Fruit fly (Drosophila melanogaster) whole organism, prepupa: ENCODE results near the gene CG9631.

Experiments
- CG10631 ChIP-seq: fragments of 200-800 bp; sonication (Bioruptor generic); optimal IDR thresholded peaks from 2 replicates; lab custom pipeline; 2016; ENCODE audit warnings: missing biosample characterization, missing genetic modification characterization
- CG10669 ChIP-seq: fragments of 200-800 bp; sonication (Bioruptor generic); optimal IDR thresholded peaks from 3 replicates; lab custom pipeline; 2018; ENCODE audit warnings: missing biosample characterization, mild to moderate bottlenecking, missing genetic modification characterization, moderate library complexity
- CG11294 ChIP-seq: fragments of 200-800 bp; sonication (Bioruptor generic); IDR thresholded peaks from 2 replicates; pipeline ENCODE4 v1.3.6; 2022; ENCODE audit warnings: missing biosample characterization, missing genetic modification characterization
- CG11762 ChIP-seq: fragments of 200-800 bp; sonication (Bioruptor generic); optimal IDR thresholded peaks from 3 replicates; lab custom pipeline; 2016; ENCODE audit warnings: missing biosample characterization, missing genetic modification characterization; ENCODE audit not compliant: insufficient read depth
- CG15336 ChIP-seq: fragments of 200-800 bp; sonication (Bioruptor generic); IDR thresholded peaks from 2 replicates; pipeline ENCODE4 v1.3.6; 2022; ENCODE audit warnings: missing biosample characterization, missing genetic modification characterization
- CG16779 ChIP-seq: fragments of 200-800 bp; sonication (Bioruptor generic); optimal IDR thresholded peaks from 3 replicates; lab custom pipeline; 2017; ENCODE audit warnings: missing biosample characterization, mild to moderate bottlenecking, missing genetic modification characterization
- CG31627 ChIP-seq: fragments of 200-800 bp; sonication (Bioruptor generic); optimal IDR thresholded peaks from 3 replicates; lab custom pipeline; 2016; ENCODE audit warnings: missing biosample characterization, missing genetic modification characterization
- CG32006 ChIP-seq: fragments of 200-800 bp; sonication (Bioruptor generic); optimal IDR thresholded peaks from 3 replicates; lab custom pipeline; 2017; ENCODE audit warnings: missing biosample characterization, mild to moderate bottlenecking, missing genetic modification characterization
- CG34406 ChIP-seq: fragments of 200-800 bp; sonication (Bioruptor generic); optimal IDR thresholded peaks from 3 replicates; lab custom pipeline; 2016; ENCODE audit warnings: missing biosample characterization, missing genetic modification characterization
- CG3919 ChIP-seq: fragments of 200-800 bp; sonication (Bioruptor generic); optimal IDR thresholded peaks from 3 replicates; lab custom pipeline; 2016; ENCODE audit warnings: missing biosample characterization, missing genetic modification characterization
- CG4318 ChIP-seq: fragments of 200-800 bp; sonication (Bioruptor generic); optimal IDR thresholded peaks from 3 replicates; lab custom pipeline; 2017; ENCODE audit warnings: missing biosample characterization, mild to moderate bottlenecking, missing genetic modification characterization
- CG6163 ChIP-seq: fragments of 200-800 bp; sonication (Bioruptor generic); IDR thresholded peaks from 3 replicates; pipeline ENCODE4 v1.3.6; 2022; ENCODE audit warnings: missing biosample characterization, missing genetic modification characterization
- CG6792 ChIP-seq: fragments of 200-800 bp; sonication (Bioruptor generic); optimal IDR thresholded peaks from 3 replicates; lab custom pipeline; 2016; ENCODE audit warnings: missing biosample characterization, missing genetic modification characterization
- CG6808 ChIP-seq: fragments of 200-800 bp; sonication (Bioruptor generic); optimal IDR thresholded peaks from 3 replicates; lab custom pipeline; 2017; ENCODE audit warnings: missing biosample characterization, missing genetic modification characterization, mild to moderate bottlenecking, moderate library complexity, missing genetic modification reagents
- CG6854 ChIP-seq: fragments of 200-800 bp; sonication (Bioruptor generic); optimal IDR thresholded peaks from 2 replicates; lab custom pipeline; 2017; ENCODE audit warnings: missing biosample characterization, mild to moderate bottlenecking, missing genetic modification characterization
- CG8319 ChIP-seq: fragments of 200-800 bp; sonication (Bioruptor generic); optimal IDR thresholded peaks from 3 replicates; lab custom pipeline; 2016; ENCODE audit warnings: missing biosample characterization, missing genetic modification characterization
- CG8632 ChIP-seq: fragments of 200-800 bp; sonication (Bioruptor generic); optimal IDR thresholded peaks from 3 replicates; lab custom pipeline; 2016; ENCODE audit warnings: missing biosample characterization, missing genetic modification characterization
- Eip78C ChIP-seq: fragments of 200-800 bp; sonication (Bioruptor generic); peaks from one replicate; lab custom pipeline; 2016; ENCODE audit warnings: missing biosample characterization, missing genetic modification characterization
- Eip93F ChIP-seq: fragments of 200-800 bp; sonication (Bioruptor generic); optimal IDR thresholded peaks from 2 replicates; lab custom pipeline; 2016; ENCODE audit warnings: missing biosample characterization, mild to moderate bottlenecking, missing genetic modification characterization
- Ets21C ChIP-seq: fragments of 200-800 bp; sonication (Bioruptor generic); optimal IDR thresholded peaks from 3 replicates; lab custom pipeline; 2016; ENCODE audit warnings: missing biosample characterization, missing genetic modification characterization
- Hr38 ChIP-seq: sonication (Bioruptor generic); optimal IDR thresholded peaks from 2 replicates; lab custom pipeline; 2016; ENCODE audit warnings: missing biosample characterization, missing genetic modification characterization
- Hr4 ChIP-seq: fragments of 200-800 bp; sonication (Bioruptor generic); optimal IDR thresholded peaks from 3 replicates; lab custom pipeline; 2016; ENCODE audit warnings: missing biosample characterization, missing genetic modification characterization
- Lpt ChIP-seq: fragments of 200-800 bp; sonication (Bioruptor generic); optimal IDR thresholded peaks from 3 replicates; lab custom pipeline; 2016; ENCODE audit warnings: missing biosample characterization, missing genetic modification characterization
- OdsH ChIP-seq: fragments of 200-800 bp; sonication (Bioruptor generic); optimal IDR thresholded peaks from 3 replicates; lab custom pipeline; 2016; ENCODE audit warnings: missing biosample characterization, missing genetic modification characterization
- Sox14 ChIP-seq: fragments of 200-800 bp; sonication (Bioruptor generic); optimal IDR thresholded peaks from 3 replicates; lab custom pipeline; 2016; ENCODE audit warnings: missing biosample characterization, missing genetic modification characterization
- Sox15 ChIP-seq: fragments of 200-800 bp; sonication (Bioruptor generic); optimal IDR thresholded peaks from 3 replicates; lab custom pipeline; 2016; ENCODE audit warnings: missing biosample characterization, missing genetic modification characterization
- achi ChIP-seq: fragments of 200-800 bp; sonication (Bioruptor generic); optimal IDR thresholded peaks from 3 replicates; lab custom pipeline; 2016; ENCODE audit warnings: missing biosample characterization, missing genetic modification characterization
- dac ChIP-seq: fragments of 200-800 bp; sonication (Bioruptor generic); optimal IDR thresholded peaks from 2 replicates; lab custom pipeline; 2017; ENCODE audit warnings: missing biosample characterization, mild to moderate bottlenecking, missing genetic modification characterization
- dsx ChIP-seq: fragments of 200-800 bp; optimal IDR thresholded peaks from 3 replicates; lab custom pipeline; 2019; ENCODE audit warnings: missing biosample characterization, mild to moderate bottlenecking, missing genetic modification characterization, moderate library complexity; ENCODE audit not compliant: poor library complexity, severe bottlenecking
- eg ChIP-seq: fragments of 200-800 bp; sonication (Bioruptor generic); IDR thresholded peaks from 3 replicates; pipeline ENCODE4 v1.3.6; 2022; ENCODE audit warnings: missing biosample characterization, missing genetic modification characterization
- fd59A ChIP-seq: fragments of 200-800 bp; sonication (Bioruptor generic); optimal IDR thresholded peaks from 2 replicates; lab custom pipeline; 2017; ENCODE audit warnings: missing biosample characterization, mild to moderate bottlenecking, missing genetic modification characterization, missing genetic modification reagents
- fd85E ChIP-seq: fragments of 200-800 bp; sonication (Bioruptor generic); optimal IDR thresholded peaks from 3 replicates; lab custom pipeline; 2016; ENCODE audit warnings: missing biosample characterization, missing genetic modification characterization
- net ChIP-seq: fragments of 200-800 bp; sonication (Bioruptor generic); optimal IDR thresholded peaks from 3 replicates; lab custom pipeline; 2016; ENCODE audit warnings: missing biosample characterization, missing genetic modification characterization
- salr ChIP-seq, 2 experiments: fragments of 200-800 bp; sonication (Bioruptor generic); optimal IDR thresholded peaks; 3 replicates each; lab custom pipeline; 2016 to 2018; ENCODE audit warnings: missing biosample characterization in 2 of 2, missing genetic modification characterization in 2 of 2, mild to moderate bottlenecking in 1 of 2
- ss ChIP-seq, 2 experiments: fragments of 200-800 bp; sonication (Bioruptor generic); optimal IDR thresholded peaks; 2 replicates in 1 of 2; 3 replicates in 1 of 2; lab custom pipeline; 2017 to 2018; ENCODE audit warnings: mild to moderate bottlenecking in 2 of 2, missing biosample characterization in 2 of 2, missing genetic modification characterization in 2 of 2, moderate library complexity in 1 of 2
- svp ChIP-seq: fragments of 200-800 bp; sonication (Bioruptor generic); peaks from one replicate; lab custom pipeline; 2016; ENCODE audit warnings: missing biosample characterization, missing genetic modification characterization
- topi ChIP-seq: fragments of 200-800 bp; sonication (Bioruptor generic); optimal IDR thresholded peaks from 3 replicates; lab custom pipeline; 2016; ENCODE audit warnings: missing biosample characterization, missing genetic modification characterization
- vri ChIP-seq: fragments of 200-800 bp; sonication (Bioruptor generic); optimal IDR thresholded peaks from 3 replicates; lab custom pipeline; 2016; ENCODE audit warnings: missing biosample characterization, mild to moderate bottlenecking, missing genetic modification characterization

CG9631 gene

DNA sequence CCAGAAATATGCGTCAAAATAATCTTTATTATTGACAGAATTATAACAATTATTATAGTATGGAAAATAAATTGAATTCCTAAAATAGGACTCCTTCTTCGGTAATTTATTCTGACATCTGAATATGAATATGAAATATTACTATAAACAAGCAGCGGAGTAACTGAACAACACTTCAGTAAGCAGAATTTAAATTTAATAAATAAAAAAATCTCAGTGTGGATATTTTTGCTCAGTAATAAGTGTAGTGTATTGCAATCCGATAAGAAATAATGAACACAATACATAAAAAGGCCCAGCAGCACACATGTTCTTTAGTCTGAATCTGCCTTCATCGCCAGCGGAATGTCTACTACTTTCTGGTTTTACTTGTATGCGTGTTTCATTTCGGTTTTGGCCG is 29.2 kb upstream of the CG9631 start, which contains the start of gene CG43179:
CG43179 (plus strand) TSS at position 301 of the 400 bp plus-strand sequence.
- TF ChIP-seq OdsH (GFP tag; lab: Kevin White, UChicago) (no peak), salr (GFP tag; optimal IDR thresholded peaks at IDR 0.05; lab: Kevin White, UChicago) (no peak), svp (GFP tag; lab: Kevin White, UChicago) (peak; percentile 15), CG11762 (no peak), CG6163 (GFP tag; lab: Robert Waterston, UW) (no peak), CG34406 (GFP tag; lab: Kevin White, UChicago) (no peak)

DNA sequence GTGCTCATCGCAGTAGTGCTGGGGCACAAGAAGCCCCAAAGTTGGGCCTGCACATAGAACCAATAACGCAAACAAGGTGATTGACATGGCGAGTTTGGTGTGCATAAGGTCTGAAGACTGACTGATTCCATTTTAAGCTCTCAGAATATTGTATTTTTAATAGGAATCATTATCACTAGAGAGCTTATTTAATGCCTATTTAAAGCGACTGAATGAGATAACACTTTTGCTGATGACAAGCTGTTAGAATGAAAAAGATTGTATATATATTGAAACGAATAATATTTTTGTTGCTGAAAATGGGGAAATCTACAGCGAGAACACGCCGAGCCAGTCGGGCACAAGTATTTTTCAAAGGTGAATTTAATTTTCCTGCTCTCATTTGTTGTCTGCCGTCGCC is 18.8 kb upstream of the CG9631 start, which contains the start of gene CG9616:
CG9616 (minus strand) TSS at position 101 of the 400 bp plus-strand sequence.
- no peak for TF ChIP-seq CG10669 (GFP tag; lab: Kevin White, UChicago)
- TF ChIP-seq fd85E = no peak
- TF ChIP-seq CG6854 = no peak
- TF ChIP-seq dsx (GFP tag; lab: Kevin White, UChicago) = no peak
- TF ChIP-seq net (GFP tag; lab: Kevin White, UChicago) = no peak
- no peak for TF ChIP-seq Hr4
- no peak for TF ChIP-seq fd59A

DNA sequence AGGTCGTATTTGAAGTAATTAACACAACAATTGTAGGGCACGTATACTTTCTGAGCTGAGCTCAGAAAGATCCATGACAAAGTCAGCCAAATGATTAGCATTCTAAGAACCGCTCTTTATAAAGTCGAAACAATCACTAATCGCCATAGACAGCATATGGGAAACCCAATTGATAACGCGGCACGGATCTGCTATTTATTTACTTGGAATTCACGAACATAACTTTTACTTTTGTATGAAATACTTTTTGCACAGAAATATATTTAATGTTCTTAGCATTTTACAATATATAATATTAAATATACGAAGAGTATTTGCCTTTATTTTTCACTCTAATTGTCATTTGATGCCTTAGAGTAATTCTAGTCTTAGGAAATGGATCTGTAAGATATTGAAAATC is 18.0 kb upstream of the CG9631 start, which contains the start of gene CG43291:
CG43291 (minus strand) TSS at position 101 of the 400 bp plus-strand sequence.
- no peak for TF ChIP-seq Sox15 (GFP tag; lab: Kevin White, UChicago)
- TF ChIP-seq CG6163 (GFP tag; lab: Robert Waterston, UW) = no peak
- TF ChIP-seq CG8319 (GFP tag; lab: Kevin White, UChicago) = no peak
- no peak for TF ChIP-seq vri
- no peak for TF ChIP-seq CG10631
- no peak for TF ChIP-seq achi (GFP tag; lab: Kevin White, UChicago)
- no peak for TF ChIP-seq CG31627 (GFP tag; lab: Kevin White, UChicago)
- no peak for TF ChIP-seq Eip93F (GFP tag; lab: Kevin White, UChicago)
- TF ChIP-seq CG4318 (GFP tag; lab: Kevin White, UChicago) = no peak
- TF ChIP-seq CG11294 (GFP tag; lab: Robert Waterston, UW) = no peak
- no peak for TF ChIP-seq CG3919 (GFP tag; lab: Kevin White, UChicago)
- no peak for TF ChIP-seq OdsH (GFP tag; lab: Kevin White, UChicago)
- TF ChIP-seq CG15336 (GFP tag; lab: Robert Waterston, UW) = no peak
- no peak for TF ChIP-seq eg (GFP tag; lab: Robert Waterston, UW)
- TF ChIP-seq ss (GFP tag; optimal IDR thresholded peaks at IDR 0.05; lab: Kevin White, UChicago) = no peak
- TF ChIP-seq CG16779 (tag; lab: Kevin White, UChicago) = no peak
- TF ChIP-seq fd59A = no peak
- TF ChIP-seq net (GFP tag; lab: Kevin White, UChicago) = no peak
- TF ChIP-seq dac (GFP tag; lab: Kevin White, UChicago) = no peak
- no peak for TF ChIP-seq CG11762

DNA sequence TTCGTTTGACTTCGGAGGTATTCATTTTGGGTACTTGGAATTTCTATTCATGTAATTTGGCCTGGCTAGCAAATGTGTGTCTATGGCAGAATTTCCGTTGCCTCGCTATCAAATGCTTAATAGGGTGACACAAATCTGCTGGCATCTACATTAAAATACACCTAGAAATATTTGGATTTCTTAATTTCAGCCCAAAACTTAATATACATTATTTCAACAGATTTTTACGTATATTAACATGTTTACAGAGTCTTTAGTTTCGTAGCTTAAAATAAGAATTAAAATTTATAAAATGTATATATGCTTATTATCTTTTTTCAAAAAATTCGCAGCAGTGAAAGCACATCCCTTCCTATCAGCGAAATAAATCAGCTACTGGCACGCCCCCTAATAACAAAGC is 2.5 kb upstream of the CG9631 start, which contains the start of gene CG9624:
CG9624 (minus strand) TSS at position 101 of the 400 bp plus-strand sequence.
- TF ChIP-seq CG6808 (GFP tag; lab: Kevin White, UChicago) = no peak

DNA sequence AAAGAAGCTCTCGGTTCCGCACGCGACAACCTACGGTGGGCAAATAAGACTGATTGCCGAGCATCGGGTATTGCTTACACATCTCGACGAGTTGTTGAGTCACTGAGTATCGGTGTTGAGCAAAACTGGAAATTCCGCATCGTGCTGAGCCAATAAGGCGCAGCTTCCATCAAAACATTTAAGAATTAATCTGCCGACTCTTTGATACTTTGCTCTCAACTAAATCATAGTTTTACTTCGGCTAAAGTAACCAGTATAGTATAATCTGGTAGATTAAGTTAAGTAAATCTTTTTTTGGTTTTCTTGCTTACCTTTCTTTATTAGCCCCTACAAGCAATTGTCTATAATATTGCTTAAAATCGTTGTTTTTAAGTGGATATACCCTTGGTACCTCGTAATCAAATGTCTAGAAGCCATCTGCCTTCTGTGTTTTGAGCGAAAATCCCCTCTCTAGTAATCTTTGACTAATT is 2.4 kb downstream of the CG9631 start, which contains the start of gene Sp212:
Sp212 (minus strand) TSS at position 51 of the 470 bp plus-strand sequence.
- TF ChIP-seq CG3919 (GFP tag; lab: Kevin White, UChicago) = no peak
- TF ChIP-seq fd85E = no peak
- TF ChIP-seq Hr4 = peak; percentile 10
- no peak for TF ChIP-seq topi (GFP tag; lab: Kevin White, UChicago)
- TF ChIP-seq Eip78C (GFP tag; lab: Kevin White, UChicago) = peak; percentile 64
- TF ChIP-seq CG31627 (GFP tag; lab: Kevin White, UChicago) = no peak
- no peak for TF ChIP-seq vri
- TF ChIP-seq Ets21C (GFP tag; lab: Kevin White, UChicago) = no peak
- no peak for TF ChIP-seq Lpt (GFP tag; lab: Kevin White, UChicago)
- TF ChIP-seq CG8632 = no peak
- TF ChIP-seq Hr38 (GFP tag; lab: Kevin White, UChicago) = no peak
- peak; percentile 21 for TF ChIP-seq CG32006
- TF ChIP-seq CG16779 (tag; lab: Kevin White, UChicago) = no peak
- no peak for TF ChIP-seq salr (GFP tag; optimal IDR thresholded peaks at IDR 0.05; lab: Kevin White, UChicago)
- TF ChIP-seq eg (GFP tag; lab: Robert Waterston, UW) = 0 out of 3 replicates have a peak, but pooled peaks have one; percentile 27
- peak; percentile 14 for TF ChIP-seq Sox14 (GFP tag; lab: Kevin White, UChicago)
- peak; percentile 5 for TF ChIP-seq achi (GFP tag; lab: Kevin White, UChicago)
- no peak for TF ChIP-seq CG6792 (GFP tag; lab: Kevin White, UChicago)
- TF ChIP-seq CG10669 (GFP tag; lab: Kevin White, UChicago) = peak; percentile 19
